Fruit fly (Drosophila melanogaster): ENCODE data around the gene CG12171.
A peak's percentile ranks its signal among the peaks of the same experiment; 100 is the strongest.

CG12171 gene

dm6 chr3R:5601044-5601523 lies 32.3 kb upstream of the CG12171 start, which contains the start of the genes kra and SecS (continued):
- TF ChIP-seq Eip78C (GFP tag) = peak; percentile 79
- peak; percentile 71 for TF ChIP-seq acj6 (GFP tag; optimal IDR thresholded peaks at IDR 0.05)
- TF ChIP-seq fkh (GFP tag; optimal IDR thresholded peaks at IDR 0.05) = peak; percentile 86
- TF ChIP-seq Hr39 (GFP tag; optimal IDR thresholded peaks at IDR 0.05) = peak; percentile 68
- no peak for TF ChIP-seq CG10669 (GFP tag; optimal IDR thresholded peaks at IDR 0.05)
- no peak for TF ChIP-seq dsx (GFP tag; optimal IDR thresholded peaks at IDR 0.05; ENCODE audit: poor library complexity, severe bottlenecking)
- TF ChIP-seq Eip93F (GFP tag; optimal IDR thresholded peaks at IDR 0.05) = no peak

- TF ChIP-seq Ets21C (GFP tag; optimal IDR thresholded peaks at IDR 0.05) (peak; percentile 20), fkh (GFP tag; optimal IDR thresholded peaks at IDR 0.05) (peak; percentile 86), Lpt (GFP tag; optimal IDR thresholded peaks at IDR 0.05) (peak; percentile 37), Sox14 (GFP tag; optimal IDR thresholded peaks at IDR 0.05) (peak; percentile 64), vri (GFP tag; optimal IDR thresholded peaks at IDR 0.05) (peak; percentile 41), CG1621 (tag; optimal IDR thresholded peaks at IDR 0.05) (peak; percentile 33), lz (GFP tag; optimal IDR thresholded peaks at IDR 0.05) (peak; percentile 62), CG8319 (GFP tag; optimal IDR thresholded peaks at IDR 0.05) (no peak), CG6163 (GFP tag; IDR thresholded peaks at IDR 0.05) (peak; percentile 70), ss (GFP tag; optimal IDR thresholded peaks at IDR 0.05) (no peak), Hr38 (GFP tag; optimal IDR thresholded peaks at IDR 0.05) (no peak), OdsH (GFP tag; optimal IDR thresholded peaks at IDR 0.05) (no peak), CG11294 (GFP tag; IDR thresholded peaks at IDR 0.05) (peak; percentile 16; the same call in 1 of the 2 replicates), Hr4 (GFP tag; optimal IDR thresholded peaks at IDR 0.05) (peak; percentile 60), Eip78C (GFP tag) (peak; percentile 90), Gug (GFP tag; IDR thresholded peaks at IDR 0.05) (peak; percentile 54; the same call in 1 of the 2 replicates), CG8632 (GFP tag; optimal IDR thresholded peaks at IDR 0.05) (peak; percentile 27), acj6 (GFP tag; optimal IDR thresholded peaks at IDR 0.05) (peak; percentile 39), CG31627 (GFP tag; optimal IDR thresholded peaks at IDR 0.05) (peak; percentile 67), Eip75B (GFP tag; optimal IDR thresholded peaks at IDR 0.05) (peak; percentile 60), Ets96B (tag; optimal IDR thresholded peaks at IDR 0.05) (peak; percentile 23), net (GFP tag; optimal IDR thresholded peaks at IDR 0.05) (no peak), esn (GFP tag; optimal IDR thresholded peaks at IDR 0.05) (peak; percentile 68), cyc (GFP tag; optimal IDR thresholded peaks at IDR 0.05) (peak; percentile 47), salr (GFP tag; optimal IDR thresholded peaks at IDR 0.05) (peak in 1 of 2 experiments; percentile 9), pdm3 (GFP tag; optimal IDR thresholded peaks at IDR 0.05) (no peak), Eip93F (GFP tag; optimal IDR thresholded peaks at IDR 0.05) (peak; percentile 70), CG4318 (GFP tag; optimal IDR thresholded peaks at IDR 0.05) (no peak), dsx (GFP tag; optimal IDR thresholded peaks at IDR 0.05; ENCODE audit: poor library complexity, severe bottlenecking) (peak; percentile 74), Sox15 (GFP tag; optimal IDR thresholded peaks at IDR 0.05) (peak; percentile 8), CG34406 (GFP tag; optimal IDR thresholded peaks at IDR 0.05) (no peak), eg (GFP tag; IDR thresholded peaks at IDR 0.05) (peak; percentile 76), achi (GFP tag; optimal IDR thresholded peaks at IDR 0.05) (no peak), dac (GFP tag; optimal IDR thresholded peaks at IDR 0.05) (peak; percentile 26), CG10669 (GFP tag; optimal IDR thresholded peaks at IDR 0.05) (no peak), CG6808 (GFP tag; optimal IDR thresholded peaks at IDR 0.05) (peak; percentile 11), Blimp-1 (GFP tag; optimal IDR thresholded peaks at IDR 0.05) (no peak), CG7368 (GFP tag; optimal IDR thresholded peaks at IDR 0.05) (no peak), CG15336 (GFP tag; IDR thresholded peaks at IDR 0.05) (peak; percentile 44), CG11902 (GFP tag; optimal IDR thresholded peaks at IDR 0.05) (no peak), CG9139 (GFP tag; optimal IDR thresholded peaks at IDR 0.05) (no peak), CG32006 (GFP tag; optimal IDR thresholded peaks at IDR 0.05) (no peak), topi (GFP tag; optimal IDR thresholded peaks at IDR 0.05) (peak; percentile 43), CG6792 (GFP tag; optimal IDR thresholded peaks at IDR 0.05) (peak; percentile 38), CG3032 (tag; optimal IDR thresholded peaks at IDR 0.05) (peak; percentile 63), Hr39 (GFP tag; optimal IDR thresholded peaks at IDR 0.05) (peak; percentile 64)
Observed at dm6 chr3R:5606477-5606876, 26.9 kb upstream of the CG12171 start, which contains the start of gene asl. Gene asl (minus strand): TSS chr3R:5606543.

Data from whole organism, prepupa.